Worm (Caenorhabditis elegans) whole organism, L4/young adult: ENCODE data around the gene cln-3.1.

Experiments
- W03F9.2 ChIP-seq: fragments of 150-350 bp; optimal IDR thresholded peaks from 2 replicates; lab custom pipeline; 2014; ENCODE audit warnings: missing biosample characterization, missing genetic modification characterization
- dao-5 ChIP-seq: sonication (generic microtip); optimal IDR thresholded peaks from 2 replicates; lab custom pipeline; 2016; ENCODE audit warnings: missing genotype, missing genetic modification characterization, moderate library complexity, missing compliant biosample characterization
- him-1 ChIP-seq: sonication (generic microtip); optimal IDR thresholded peaks from 2 replicates; lab custom pipeline; 2016; ENCODE audit warnings: missing genotype, missing genetic modification reagents, missing genetic modification characterization, missing compliant biosample characterization

cln-3.1 gene

ce11 chrV:11265482-11265881 lies at the start of gene cln-3.1:
Gene cln-3.1 (minus strand): TSS chrV:11265652.
- TF ChIP-seq dao-5 (tag; lab: Kevin White, UChicago): no peak
- TF ChIP-seq W03F9.2: no peak
- no peak for TF ChIP-seq him-1 (tag; lab: Kevin White, UChicago)

ce11 chrV:11314025-11314880 lies 48.8 kb upstream of the cln-3.1 start:
- TF ChIP-seq W03F9.2 (peak; percentile 78), him-1 (tag; lab: Kevin White, UChicago) (peak; percentile 37), dao-5 (tag; lab: Kevin White, UChicago) (peak; percentile 96)

ce11 chrV:11312904-11313303 lies 47.5 kb upstream of the cln-3.1 start:
- no peak for TF ChIP-seq W03F9.2
- no peak for TF ChIP-seq him-1 (tag; lab: Kevin White, UChicago)
- no peak for TF ChIP-seq dao-5 (tag; lab: Kevin White, UChicago)

ce11 chrV:11311013-11311472 lies 45.6 kb upstream of the cln-3.1 start, which contains the start of gene T03F7.7:
Gene T03F7.7 (plus strand): TSS chrV:11311422.
- TF ChIP-seq W03F9.2: no peak

- no peak for TF ChIP-seq dao-5 (tag; lab: Kevin White, UChicago)
- TF ChIP-seq W03F9.2: no peak
- TF ChIP-seq him-1 (tag; lab: Kevin White, UChicago): no peak
These were observed 43.5 kb upstream of the cln-3.1 start for ce11 chrV:11308915-11309314.

ce11 chrV:11308346-11308745 lies 42.9 kb upstream of the cln-3.1 start, which contains the start of gene snf-11:
Gene snf-11 (minus strand): TSS chrV:11308446.
- TF ChIP-seq him-1 (tag; lab: Kevin White, UChicago) (no peak), W03F9.2 (no peak), dao-5 (tag; lab: Kevin White, UChicago) (no peak)

ce11 chrV:11307781-11308180 lies 42.3 kb upstream of the cln-3.1 start:
- no peak for TF ChIP-seq dao-5 (tag; lab: Kevin White, UChicago)
- no peak for TF ChIP-seq him-1 (tag; lab: Kevin White, UChicago)
- no peak for TF ChIP-seq W03F9.2

ce11 chrV:11304879-11305278 lies 39.4 kb upstream of the cln-3.1 start, which contains the start of gene srh-45:
Gene srh-45 (minus strand): TSS chrV:11304979.
- no peak for TF ChIP-seq W03F9.2
- no peak for TF ChIP-seq dao-5 (tag; lab: Kevin White, UChicago)
- no peak for TF ChIP-seq him-1 (tag; lab: Kevin White, UChicago)

ce11 chrV:11304200-11304599 lies 38.7 kb upstream of the cln-3.1 start:
- no peak for TF ChIP-seq W03F9.2
- no peak for TF ChIP-seq him-1 (tag; lab: Kevin White, UChicago)
- no peak for TF ChIP-seq dao-5 (tag; lab: Kevin White, UChicago)

ce11 chrV:11302698-11303097 lies 37.2 kb upstream of the cln-3.1 start, which contains the start of gene srh-46:
Gene srh-46 (minus strand): TSS chrV:11302886.
- no peak for TF ChIP-seq dao-5 (tag; lab: Kevin White, UChicago)
- TF ChIP-seq W03F9.2: no peak
- no peak for TF ChIP-seq him-1 (tag; lab: Kevin White, UChicago)

- TF ChIP-seq W03F9.2: no peak
- no peak for TF ChIP-seq dao-5 (tag; lab: Kevin White, UChicago)
- TF ChIP-seq him-1 (tag; lab: Kevin White, UChicago): no peak
These were observed 35.1 kb upstream of the cln-3.1 start, which contains the start of gene srh-47 for ce11 chrV:11300539-11300938. Gene srh-47 (minus strand): TSS chrV:11300639.

- TF ChIP-seq him-1 (tag; lab: Kevin White, UChicago) (no peak), dao-5 (tag; lab: Kevin White, UChicago) (no peak), W03F9.2 (no peak)
These were observed 34.0 kb upstream of the cln-3.1 start for ce11 chrV:11299406-11299805.

- TF ChIP-seq dao-5 (tag; lab: Kevin White, UChicago) (no peak), him-1 (tag; lab: Kevin White, UChicago) (no peak), W03F9.2 (no peak)
These were observed 33.2 kb upstream of the cln-3.1 start, which contains the start of gene T03F7.5 for ce11 chrV:11298632-11299031. Gene T03F7.5 (minus strand): TSS chrV:11298732.

- no peak for TF ChIP-seq dao-5 (tag; lab: Kevin White, UChicago)
- TF ChIP-seq him-1 (tag; lab: Kevin White, UChicago): no peak
- TF ChIP-seq W03F9.2: no peak
These were observed 28.9 kb upstream of the cln-3.1 start, which contains the start of gene T03F7.6 for ce11 chrV:11294393-11294792. Gene T03F7.6 (plus strand): TSS chrV:11294693.
